Fruit fly (Drosophila melanogaster) whole organism, wandering third instar larva: Measurements from ENCODE around the gene CG7255.

Experiments used
- Vsx2 ChIP-seq: fragments of 200-300, 225-300 bp; sonication (Bioruptor generic); optimal IDR thresholded peaks from 2 replicates; lab custom pipeline; 2018; ENCODE audit warnings: missing biosample characterization, missing genetic modification characterization; ENCODE audit not compliant: partially characterized antibody
- psq ChIP-seq: fragments of 200-800 bp; sonication (Bioruptor generic); optimal IDR thresholded peaks from 3 replicates; lab custom pipeline; 2017; ENCODE audit warnings: missing biosample characterization, mild to moderate bottlenecking, missing genetic modification characterization, moderate library complexity

- TF ChIP-seq psq (GFP tag; lab: Kevin White, UChicago), result no peak
- TF ChIP-seq Vsx2 (GFP tag; lab: Kevin White, UChicago), result no peak
Observed at dm6 chr3L:15281069-15281468, 23.0 kb upstream of the CG7255 start.
